Worm (Caenorhabditis elegans) whole organism, L1 larva: ENCODE measurements around the gene F26A1.4.
A peak's percentile ranks its signal among the peaks of the same experiment; 100 is the strongest.
"Not testable (repeated sequence)": the region's sequence is repeated elsewhere in the genome, so short reads cannot be mapped to it uniquely, and the experiment has no call there.

Source experiments
- alr-1 ChIP-seq: fragments of 200-800 bp; sonication (Bioruptor generic); optimal IDR thresholded peaks from 2 replicates; lab custom pipeline; 2018; ENCODE audit warnings: borderline replicate concordance, mild to moderate bottlenecking, missing genetic modification characterization, missing compliant biosample characterization
- blmp-1 ChIP-seq: fragments of 150-350 bp; optimal IDR thresholded peaks from 2 replicates; lab custom pipeline; 2014; ENCODE audit warnings: missing biosample characterization, missing genetic modification characterization
- ceh-63 ChIP-seq: fragments of 200-800 bp; sonication (Bioruptor generic); optimal IDR thresholded peaks from 2 replicates; lab custom pipeline; 2018; ENCODE audit warnings: mild to moderate bottlenecking, missing genetic modification characterization, missing compliant biosample characterization
- dpl-1 ChIP-seq, 3 experiments: fragments of 150-350 bp in 2 of 3; sonication (generic microtip) in 1 of 3; optimal IDR thresholded peaks; 2 replicates each; lab custom pipeline; 2014 to 2017; ENCODE audit warnings: missing biosample characterization in 3 of 3, missing genetic modification characterization in 3 of 3, missing genetic modification reagents in 3 of 3
- efl-1 ChIP-seq, 4 experiments: fragments of 150-350 bp; optimal IDR thresholded peaks in 3 of 4; peaks in 1 of 4; 1 replicate in 1 of 4; 2 replicates in 3 of 4; lab custom pipeline; 2014; ENCODE audit warnings: missing biosample characterization in 2 of 4, missing genetic modification characterization in 2 of 4, missing genetic modification reagents in 2 of 4
- elt-2 ChIP-seq: sonication (generic microtip); optimal IDR thresholded peaks from 2 replicates; lab custom pipeline; 2016; ENCODE audit warnings: missing genetic modification characterization, mild to moderate bottlenecking, inconsistent platforms, missing compliant biosample characterization, missing genetic modification reagents
- elt-3 ChIP-seq, 6 experiments: fragments of 150-350 bp in 1 of 6; sonication (generic microtip); optimal IDR thresholded peaks; 2 replicates each; lab custom pipeline; 2017 to 2018; ENCODE audit warnings: missing biosample characterization in 6 of 6, missing genetic modification characterization in 6 of 6, inconsistent platforms in 1 of 6
- fkh-10 ChIP-seq: sonication (generic microtip); optimal IDR thresholded peaks from 2 replicates; lab custom pipeline; 2017; ENCODE audit warnings: missing biosample characterization, missing genetic modification reagents, missing genetic modification characterization
- fkh-8 ChIP-seq: sonication (generic microtip); optimal IDR thresholded peaks from 2 replicates; lab custom pipeline; 2016; ENCODE audit warnings: mild to moderate bottlenecking, missing genetic modification characterization, missing compliant biosample characterization
- fos-1 ChIP-seq: fragments of 150-350 bp; optimal IDR thresholded peaks from 2 replicates; lab custom pipeline; 2014; ENCODE audit warnings: missing biosample characterization, missing genetic modification characterization
- hlh-17 ChIP-seq: fragments of 200-800 bp; sonication (Bioruptor generic); optimal IDR thresholded peaks from 2 replicates; lab custom pipeline; 2018; ENCODE audit warnings: missing genetic modification characterization, mild to moderate bottlenecking, missing compliant biosample characterization, moderate library complexity, borderline replicate concordance
- isw-1 ChIP-seq: fragments of 200-800 bp; sonication (Bioruptor generic); IDR thresholded peaks from 2 replicates; pipeline ENCODE4 v1.3.6; 2022; ENCODE audit warnings: missing genetic modification characterization, missing compliant biosample characterization
- lin-13 ChIP-seq: fragments of 150-350 bp; optimal IDR thresholded peaks from 2 replicates; lab custom pipeline; 2014; ENCODE audit warnings: missing biosample characterization, missing genetic modification reagents, missing genetic modification characterization
- lin-14 ChIP-seq: fragments of 200-800 bp; sonication (Bioruptor generic); optimal IDR thresholded peaks from 2 replicates; lab custom pipeline; 2018; ENCODE audit warnings: mild to moderate bottlenecking, missing genetic modification characterization, moderate library complexity, missing compliant biosample characterization
- lsy-2 ChIP-seq, 2 experiments: fragments of 150-350 bp; optimal IDR thresholded peaks; 2 replicates each; lab custom pipeline; 2014; ENCODE audit warnings: missing biosample characterization in 2 of 2, missing genetic modification characterization in 2 of 2
- mab-9 ChIP-seq: fragments of 200-800 bp; sonication (Bioruptor generic); IDR thresholded peaks from 2 replicates; pipeline ENCODE4 v1.3.6; 2022; ENCODE audit warnings: missing genetic modification reagents, missing genetic modification characterization, missing compliant biosample characterization
- mef-2 ChIP-seq: fragments of 150-350 bp; optimal IDR thresholded peaks from 2 replicates; lab custom pipeline; 2014; ENCODE audit warnings: missing biosample characterization, missing genetic modification characterization
- mep-1 ChIP-seq: fragments of 150-350 bp; optimal IDR thresholded peaks from 2 replicates; lab custom pipeline; 2014; ENCODE audit warnings: missing biosample characterization, missing genetic modification characterization
- nhr-237 ChIP-seq: fragments of 150-350 bp; optimal IDR thresholded peaks from 2 replicates; lab custom pipeline; 2014; ENCODE audit warnings: missing biosample characterization, missing genetic modification characterization
- nhr-28 ChIP-seq: fragments of 150-350 bp; optimal IDR thresholded peaks from 2 replicates; lab custom pipeline; 2014; ENCODE audit warnings: missing biosample characterization, missing genetic modification characterization
- nhr-77 ChIP-seq: fragments of 150-350 bp; optimal IDR thresholded peaks from 2 replicates; lab custom pipeline; 2014; ENCODE audit warnings: missing biosample characterization, missing genetic modification characterization
- nhr-90 ChIP-seq: sonication (generic microtip); optimal IDR thresholded peaks from 2 replicates; lab custom pipeline; 2016; ENCODE audit warnings: mild to moderate bottlenecking, missing genetic modification characterization, missing compliant biosample characterization; ENCODE audit not compliant: poor library complexity
- pqm-1 ChIP-seq: sonication (generic microtip); optimal IDR thresholded peaks from 3 replicates; lab custom pipeline; 2017; ENCODE audit warnings: missing biosample characterization, missing genetic modification characterization
- skn-1 ChIP-seq: fragments of 150-350 bp; optimal IDR thresholded peaks from 2 replicates; lab custom pipeline; 2014; ENCODE audit warnings: missing biosample characterization, missing genetic modification characterization
- sup-37 ChIP-seq: fragments of 200-800 bp; sonication (Bioruptor generic); optimal IDR thresholded peaks from 2 replicates; lab custom pipeline; 2018; ENCODE audit warnings: mild to moderate bottlenecking, missing genetic modification characterization, missing compliant biosample characterization
- unc-62 ChIP-seq: fragments of 150-350 bp; optimal IDR thresholded peaks from 2 replicates; lab custom pipeline; 2014; ENCODE audit warnings: missing biosample characterization, missing genetic modification reagents, missing genetic modification characterization
- vab-15 ChIP-seq: sonication (generic microtip); optimal IDR thresholded peaks from 2 replicates; lab custom pipeline; 2017; ENCODE audit warnings: missing genotype, mild to moderate bottlenecking, missing genetic modification characterization, missing compliant biosample characterization
- zag-1 ChIP-seq: fragments of 150-350 bp; optimal IDR thresholded peaks from 2 replicates; lab custom pipeline; 2014; ENCODE audit warnings: missing biosample characterization, missing genetic modification characterization
- ztf-4 ChIP-seq: fragments of 150-350 bp; optimal IDR thresholded peaks from 2 replicates; lab custom pipeline; 2014; ENCODE audit warnings: missing biosample characterization, missing genetic modification characterization

The F26A1.4 gene

ce11 chrIII:4817240-4817639 lies at the start of gene F26A1.4:
TSS of gene F26A1.4 (plus strand) at chrIII:4817540.
- TF ChIP-seq ceh-63 (GFP tag; lab: Kevin White, UChicago) (no peak), lin-14 (no peak), fos-1 (no peak), zag-1 (tag; lab: Kevin White, UChicago) (no peak), lin-13 (GFP tag; lab: Kevin White, UChicago) (no peak), nhr-77 (tag; lab: Kevin White, UChicago) (no peak), efl-1 (optimal IDR thresholded peaks at IDR 0.05; lab: Kevin White, UChicago) (no peak), efl-1 (GFP tag; optimal IDR thresholded peaks at IDR 0.05 in 1 of 2; lab: Kevin White, UChicago) (no peak), fkh-8 (tag; lab: Kevin White, UChicago) (no peak), mab-9 (GFP tag; lab: Robert Waterston, UW) (no peak)
- TF ChIP-seq, all 84 proteins: peak for 0

DNA sequence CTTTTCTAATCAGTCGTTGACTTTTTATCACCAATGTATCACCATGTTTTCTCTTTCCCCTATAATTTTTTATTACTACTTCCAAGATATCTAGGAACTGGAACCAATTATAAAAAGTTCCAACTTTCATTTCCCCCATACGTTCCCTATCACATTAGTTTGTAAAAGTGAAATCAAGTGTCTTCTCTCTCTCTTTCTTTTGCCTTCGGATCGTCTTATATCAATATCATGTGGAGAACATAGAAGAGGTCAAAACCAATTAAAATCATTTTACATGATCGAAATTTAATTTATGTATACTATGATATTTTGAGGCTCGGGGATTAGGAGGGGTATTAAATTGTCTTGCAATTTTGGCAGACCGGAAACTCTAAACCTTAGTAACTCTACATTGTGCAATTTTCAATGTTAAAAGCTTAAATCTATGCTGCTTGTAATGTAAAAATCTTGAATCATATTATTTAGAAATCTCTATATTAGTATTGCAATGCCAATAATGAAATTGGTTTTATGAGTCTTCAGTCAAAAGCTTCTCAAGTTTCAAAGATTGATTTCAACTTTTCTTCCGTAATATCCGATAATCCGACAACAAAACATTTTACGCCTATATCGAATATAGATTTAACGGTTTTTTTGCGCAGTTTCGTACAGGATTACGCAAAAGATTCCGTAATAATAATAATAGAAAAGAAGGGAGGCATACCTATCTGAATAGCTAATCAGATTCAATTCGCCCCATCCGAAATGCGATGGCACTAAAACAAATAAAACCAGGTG lies 49.3 kb upstream of the F26A1.4 start:
- TF ChIP-seq pqm-1 (tag; lab: Kevin White, UChicago) (no peak), blmp-1 (tag; lab: Kevin White, UChicago) (peak; percentile 94), elt-3 (tag; optimal IDR thresholded peaks at IDR 0.05; lab: Kevin White, UChicago) (peak in 1 of 6 experiments; percentile 14)
- TF ChIP-seq, all 84 proteins: peak for 2

DNA sequence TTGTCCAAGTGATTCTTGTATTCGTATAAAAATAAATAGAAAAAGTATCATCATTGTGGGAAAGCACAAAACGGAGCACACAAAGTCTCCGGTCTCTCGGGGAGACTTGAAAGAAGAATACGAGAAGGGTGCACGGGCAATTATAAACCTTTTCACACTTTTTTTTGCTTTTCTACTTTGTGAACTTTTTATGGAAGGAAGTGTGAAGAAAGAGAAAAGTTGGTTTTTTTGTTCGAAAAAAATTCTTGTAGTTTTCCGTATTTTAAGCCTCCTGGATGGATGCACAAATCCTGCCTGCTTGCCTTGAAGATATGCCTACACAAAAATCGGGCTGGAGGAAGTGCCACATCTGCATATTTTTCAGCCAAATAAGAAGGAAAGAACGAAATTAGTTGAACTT lies 39.3 kb upstream of the F26A1.4 start, which contains the start of gene B0393.7:
Gene B0393.7, minus strand, starts transcription at position 101 of the 400 bp plus-strand sequence.
- TF ChIP-seq sup-37 (GFP tag; lab: Kevin White, UChicago) (no peak), hlh-17 (GFP tag; lab: Kevin White, UChicago) (no peak), lin-13 (GFP tag; lab: Kevin White, UChicago) (no peak), nhr-90 (no peak)

DNA sequence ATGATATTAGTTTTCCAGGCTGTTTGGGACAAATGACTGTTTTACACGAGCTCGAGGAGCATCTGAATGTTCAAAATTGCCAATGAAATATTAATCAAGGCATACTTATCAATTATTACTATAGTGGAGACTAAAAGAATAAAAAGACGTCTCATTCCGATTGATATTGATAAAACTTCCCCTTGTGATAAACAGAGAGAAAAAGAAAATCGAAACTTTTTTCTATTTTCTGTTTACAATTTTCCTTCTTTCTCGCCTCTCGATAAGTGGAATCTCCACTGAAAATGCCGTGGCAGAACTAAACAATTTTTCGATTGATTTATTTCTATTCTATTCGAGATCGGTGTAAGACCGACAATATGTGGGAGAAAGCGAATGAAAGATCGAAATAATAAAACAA lies 37.5 kb upstream of the F26A1.4 start, which contains the start of gene B0393.9:
Gene B0393.9, minus strand, starts transcription at position 303 of the 400 bp plus-strand sequence.
- no peak for TF ChIP-seq lin-13 (GFP tag; lab: Kevin White, UChicago)
- TF ChIP-seq mep-1, result no peak
- no peak for TF ChIP-seq nhr-237 (tag; lab: Kevin White, UChicago)
- TF ChIP-seq unc-62 (GFP tag; lab: Kevin White, UChicago), result no peak
- no peak for TF ChIP-seq mab-9 (GFP tag; lab: Robert Waterston, UW)
- no peak for TF ChIP-seq isw-1
- peak; percentile 25 for TF ChIP-seq elt-2 (tag; lab: Kevin White, UChicago)
- TF ChIP-seq blmp-1 (tag; lab: Kevin White, UChicago), result peak; percentile 53
- TF ChIP-seq dpl-1 (GFP tag; optimal IDR thresholded peaks at IDR 0.05; lab: Kevin White, UChicago), result no peak
- TF ChIP-seq skn-1 (tag; lab: Kevin White, UChicago), result no peak
- no peak for TF ChIP-seq sup-37 (GFP tag; lab: Kevin White, UChicago)
- no peak for TF ChIP-seq lsy-2 (tag; optimal IDR thresholded peaks at IDR 0.05; lab: Kevin White, UChicago)
- no peak for TF ChIP-seq mef-2 (tag; lab: Kevin White, UChicago)
- TF ChIP-seq nhr-28, result no peak
- no peak for TF ChIP-seq ztf-4 (tag; lab: Kevin White, UChicago)
- TF ChIP-seq, all 84 proteins: peak for 2

ce11 chrIII:4781937-4782576 lies 35.3 kb upstream of the F26A1.4 start, which contains the start of the genes gex-5 and C38D4.10:
TSS of gene gex-5 (minus strand) at chrIII:4781987.
TSS of gene C38D4.10 (plus strand) at chrIII:4782526.
- TF ChIP-seq vab-15 (tag; lab: Kevin White, UChicago); alr-1 (tag; lab: Kevin White, UChicago); fkh-10: not testable (repeated sequence)
